Worm (Caenorhabditis elegans) whole organism, late embryonic: ENCODE results near the gene ugt-58.

Experiments
- C08G9.2 ChIP-seq: sonication (generic microtip); optimal IDR thresholded peaks from 2 replicates; lab custom pipeline; 2016; ENCODE audit warnings: mild to moderate bottlenecking, missing genetic modification characterization, moderate library complexity, missing compliant biosample characterization
- F13H6.1 ChIP-seq: sonication (generic microtip); optimal IDR thresholded peaks from 2 replicates; lab custom pipeline; 2016; ENCODE audit warnings: missing genetic modification characterization, missing compliant biosample characterization
- K02D7.2 ChIP-seq: sonication (generic microtip); optimal IDR thresholded peaks from 2 replicates; lab custom pipeline; 2017; ENCODE audit warnings: mild to moderate bottlenecking, missing genetic modification characterization, missing compliant biosample characterization
- ceh-2 ChIP-seq: sonication (generic microtip); optimal IDR thresholded peaks from 2 replicates; lab custom pipeline; 2016; ENCODE audit warnings: missing genotype, missing genetic modification characterization, missing compliant biosample characterization
- ceh-34 ChIP-seq: sonication (generic microtip); optimal IDR thresholded peaks from 2 replicates; lab custom pipeline; 2016; ENCODE audit warnings: mild to moderate bottlenecking, missing genetic modification characterization, missing compliant biosample characterization
- ceh-9 ChIP-seq: sonication (generic microtip); optimal IDR thresholded peaks from 2 replicates; lab custom pipeline; 2016; ENCODE audit warnings: mild to moderate bottlenecking, missing genetic modification characterization, inconsistent platforms, missing compliant biosample characterization
- elt-4 ChIP-seq: sonication (generic microtip); optimal IDR thresholded peaks from 2 replicates; lab custom pipeline; 2016; ENCODE audit warnings: missing genetic modification characterization, missing compliant biosample characterization
- ets-4 ChIP-seq: sonication (generic microtip); optimal IDR thresholded peaks from 2 replicates; lab custom pipeline; 2016; ENCODE audit warnings: missing genetic modification characterization, missing compliant biosample characterization
- fkh-10 ChIP-seq: fragments of 150-350 bp; optimal IDR thresholded peaks from 2 replicates; lab custom pipeline; 2014; ENCODE audit warnings: missing biosample characterization, missing genetic modification reagents, missing genetic modification characterization
- fkh-6 ChIP-seq: sonication (generic microtip); optimal IDR thresholded peaks from 2 replicates; lab custom pipeline; 2016; ENCODE audit warnings: missing genetic modification characterization, missing compliant biosample characterization
- gmeb-2 ChIP-seq: sonication (generic microtip); optimal IDR thresholded peaks from 2 replicates; lab custom pipeline; 2016; ENCODE audit warnings: missing genetic modification characterization, inconsistent platforms, missing compliant biosample characterization
- hlh-13 ChIP-seq: fragments of 200-800 bp; sonication (Bioruptor generic); optimal IDR thresholded peaks from 2 replicates; lab custom pipeline; 2018; ENCODE audit warnings: mild to moderate bottlenecking, missing genetic modification characterization, missing compliant biosample characterization
- hlh-30 ChIP-seq: sonication (generic microtip); optimal IDR thresholded peaks from 2 replicates; lab custom pipeline; 2017; ENCODE audit warnings: antibody characterized with exemption, missing genetic modification characterization, missing compliant biosample characterization; ENCODE audit not compliant: insufficient read depth
- hlh-6 ChIP-seq: sonication (generic microtip); optimal IDR thresholded peaks from 2 replicates; lab custom pipeline; 2016; ENCODE audit warnings: missing genotype, missing genetic modification characterization, missing compliant biosample characterization
- hlh-8 ChIP-seq: sonication (generic microtip); optimal IDR thresholded peaks from 2 replicates; lab custom pipeline; 2016; ENCODE audit warnings: missing genotype, missing genetic modification characterization, missing compliant biosample characterization
- lim-6 ChIP-seq: sonication (generic microtip); optimal IDR thresholded peaks from 2 replicates; lab custom pipeline; 2016; ENCODE audit warnings: missing genetic modification characterization, missing compliant biosample characterization
- lin-11 ChIP-seq: fragments of 200-800 bp; sonication (Bioruptor generic); optimal IDR thresholded peaks from 2 replicates; lab custom pipeline; 2018; ENCODE audit warnings: mild to moderate bottlenecking, missing genetic modification characterization, missing compliant biosample characterization
- madf-2 ChIP-seq: sonication (generic microtip); optimal IDR thresholded peaks from 2 replicates; lab custom pipeline; 2017; ENCODE audit warnings: missing genetic modification characterization, missing compliant biosample characterization
- mec-3 ChIP-seq: sonication (generic microtip); optimal IDR thresholded peaks from 2 replicates; lab custom pipeline; 2016; ENCODE audit warnings: borderline replicate concordance, missing genetic modification characterization, missing compliant biosample characterization
- nfya-1 ChIP-seq: sonication (generic microtip); optimal IDR thresholded peaks from 2 replicates; lab custom pipeline; 2017; ENCODE audit warnings: missing genetic modification characterization, mild to moderate bottlenecking, missing compliant biosample characterization, antibody characterized with exemption, moderate library complexity
- nhr-11 ChIP-seq: fragments of 150-350 bp; optimal IDR thresholded peaks from 2 replicates; lab custom pipeline; 2014; ENCODE audit warnings: missing biosample characterization, missing genetic modification characterization
- npax-4 ChIP-seq: sonication (generic microtip); optimal IDR thresholded peaks from 2 replicates; lab custom pipeline; 2016; ENCODE audit warnings: missing genetic modification characterization, missing compliant biosample characterization
- odd-2 ChIP-seq: sonication (generic microtip); optimal IDR thresholded peaks from 2 replicates; lab custom pipeline; 2017; ENCODE audit warnings: antibody characterized with exemption, mild to moderate bottlenecking, missing genetic modification characterization, missing compliant biosample characterization
- pat-9 ChIP-seq: fragments of 200-800 bp; sonication (Bioruptor generic); optimal IDR thresholded peaks from 2 replicates; lab custom pipeline; 2018; ENCODE audit warnings: mild to moderate bottlenecking, missing genetic modification characterization, moderate library complexity, missing compliant biosample characterization
- pqm-1 ChIP-seq: sonication (generic microtip); optimal IDR thresholded peaks from 2 replicates; lab custom pipeline; 2016; ENCODE audit warnings: missing genetic modification characterization, missing compliant biosample characterization
- pros-1 ChIP-seq: fragments of 150-350 bp; optimal IDR thresholded peaks from 2 replicates; lab custom pipeline; 2014; ENCODE audit warnings: missing biosample characterization, missing genetic modification reagents, missing genetic modification characterization
- sdc-2 ChIP-seq: sonication (generic microtip); optimal IDR thresholded peaks from 2 replicates; lab custom pipeline; 2016; ENCODE audit warnings: missing genotype, missing genetic modification characterization, missing compliant biosample characterization
- sox-2 ChIP-seq: fragments of 200-800 bp; sonication (Bioruptor generic); IDR thresholded peaks from 2 replicates; pipeline ENCODE4 v1.3.6; 2022; ENCODE audit warnings: missing genetic modification reagents, missing genetic modification characterization, missing compliant biosample characterization
- sox-4 ChIP-seq: sonication (generic microtip); optimal IDR thresholded peaks from 2 replicates; lab custom pipeline; 2017; ENCODE audit warnings: mild to moderate bottlenecking, missing genetic modification characterization, inconsistent platforms, missing compliant biosample characterization
- syd-9 ChIP-seq: sonication (generic microtip); optimal IDR thresholded peaks from 2 replicates; lab custom pipeline; 2016; ENCODE audit warnings: mild to moderate bottlenecking, missing genetic modification characterization, moderate library complexity, missing compliant biosample characterization
- tbx-7 ChIP-seq: sonication (generic microtip); optimal IDR thresholded peaks from 2 replicates; lab custom pipeline; 2016; ENCODE audit warnings: missing genotype, missing genetic modification characterization, missing compliant biosample characterization
- unc-3 ChIP-seq, 2 experiments: fragments of 200-800 bp in 1 of 2; sonication (Bioruptor generic) in 1 of 2; sonication (generic microtip) in 1 of 2; conservative IDR thresholded peaks in 1 of 2; optimal IDR thresholded peaks in 1 of 2; 2 replicates each; pipeline versions ENCODE4 v1.3.6 to Lab custom; 2016 to 2022; ENCODE audit warnings: missing compliant biosample characterization in 2 of 2, missing genetic modification characterization in 2 of 2, missing genetic modification reagents in 1 of 2
- unc-42 ChIP-seq: sonication (generic microtip); optimal IDR thresholded peaks from 2 replicates; lab custom pipeline; 2016; ENCODE audit warnings: missing genotype, missing genetic modification characterization, missing compliant biosample characterization
- unc-86 ChIP-seq: sonication (generic microtip); optimal IDR thresholded peaks from 2 replicates; lab custom pipeline; 2016; ENCODE audit warnings: missing genetic modification characterization, missing compliant biosample characterization
- zip-5 ChIP-seq: sonication (generic microtip); optimal IDR thresholded peaks from 2 replicates; lab custom pipeline; 2016; ENCODE audit warnings: missing genetic modification characterization, missing compliant biosample characterization

The ugt-58 gene

DNA sequence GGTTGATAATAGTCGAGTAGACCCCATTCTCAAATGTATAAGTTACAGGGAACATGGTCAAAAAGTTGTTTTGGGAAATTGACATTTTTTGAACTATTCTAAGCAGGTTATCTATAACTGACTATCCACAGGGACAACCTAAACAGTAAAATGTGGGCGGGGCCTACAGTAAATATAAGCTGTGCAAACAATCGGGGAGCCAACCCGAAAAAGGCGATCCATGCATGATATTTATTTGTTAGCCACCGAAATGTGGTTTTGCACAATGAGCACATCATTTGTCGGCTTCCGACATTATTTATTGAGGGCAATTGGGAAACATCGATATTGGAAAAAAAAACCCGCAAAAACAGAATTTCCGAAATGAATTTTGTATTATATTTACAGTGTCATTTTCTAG lies 28.1 kb upstream of the ugt-58 start, which contains the start of gene hlh-6:
TSS of gene hlh-6 (minus strand) at position 101 of the 400 bp plus-strand sequence.
- no peak for TF ChIP-seq gmeb-2 (tag; lab: Kevin White, UChicago)
- TF ChIP-seq hlh-8 (tag; lab: Kevin White, UChicago): no peak
- no peak for TF ChIP-seq madf-2
- no peak for TF ChIP-seq npax-4 (tag; lab: Kevin White, UChicago)
- TF ChIP-seq ceh-9 (tag; lab: Kevin White, UChicago): no peak
- no peak for TF ChIP-seq mec-3 (tag; lab: Kevin White, UChicago)
- TF ChIP-seq ceh-2 (tag; lab: Kevin White, UChicago): no peak
- TF ChIP-seq hlh-6 (tag; lab: Kevin White, UChicago): no peak
- no peak for TF ChIP-seq unc-42 (tag; lab: Kevin White, UChicago)
- no peak for TF ChIP-seq tbx-7
- no peak for TF ChIP-seq sox-4

- TF ChIP-seq nhr-11 (tag; lab: Kevin White, UChicago) (no peak), odd-2 (no peak), nfya-1 (tag; lab: Kevin White, UChicago) (no peak), F13H6.1 (tag; lab: Kevin White, UChicago) (no peak), ceh-2 (tag; lab: Kevin White, UChicago) (no peak), sox-4 (no peak), hlh-30 (tag; lab: Kevin White, UChicago) (no peak), ets-4 (tag; lab: Kevin White, UChicago) (no peak), unc-42 (tag; lab: Kevin White, UChicago) (no peak), pqm-1 (tag; lab: Kevin White, UChicago) (no peak), pros-1 (tag; lab: Kevin White, UChicago) (no peak), K02D7.2 (tag; lab: Kevin White, UChicago) (no peak), unc-86 (tag; lab: Kevin White, UChicago) (no peak), syd-9 (tag; lab: Kevin White, UChicago) (no peak), fkh-6 (tag; lab: Kevin White, UChicago) (no peak), ceh-9 (tag; lab: Kevin White, UChicago) (no peak), sdc-2 (no peak), sox-2 (GFP tag; lab: Robert Waterston, UW) (no peak)
Observed at ce11 chrII:9611347-9611923, 24.9 kb upstream of the ugt-58 start, which contains the start of the genes T15H9.5 and T15H9.4. T15H9.5 (minus strand) TSS chrII:9611447. T15H9.4 (plus strand) TSS chrII:9611873.

DNA sequence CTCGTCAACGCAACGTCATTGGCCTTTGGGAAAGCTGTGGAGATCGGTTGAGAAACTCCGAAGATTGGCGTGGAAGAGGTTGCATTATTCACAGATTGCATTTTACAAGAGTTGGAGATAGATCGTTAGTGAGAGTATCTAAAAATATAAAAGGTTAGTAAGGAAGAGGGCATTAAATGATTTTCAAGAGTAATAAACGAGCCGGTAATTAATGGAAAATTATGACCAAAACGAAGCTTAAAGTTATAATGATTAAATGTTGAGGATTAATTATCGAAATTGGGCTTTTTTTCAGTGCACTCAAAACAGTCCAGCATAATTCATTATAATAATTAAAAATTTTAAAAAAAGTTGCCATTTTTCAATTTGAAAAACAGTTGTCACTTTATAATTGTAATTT lies 22.7 kb upstream of the ugt-58 start, which contains the start of gene pap-2:
TSS of gene pap-2 (minus strand) at position 101 of the 400 bp plus-strand sequence.
- TF ChIP-seq syd-9 (tag; lab: Kevin White, UChicago) (no peak), lin-11 (no peak), pat-9 (tag; lab: Kevin White, UChicago) (no peak)

DNA sequence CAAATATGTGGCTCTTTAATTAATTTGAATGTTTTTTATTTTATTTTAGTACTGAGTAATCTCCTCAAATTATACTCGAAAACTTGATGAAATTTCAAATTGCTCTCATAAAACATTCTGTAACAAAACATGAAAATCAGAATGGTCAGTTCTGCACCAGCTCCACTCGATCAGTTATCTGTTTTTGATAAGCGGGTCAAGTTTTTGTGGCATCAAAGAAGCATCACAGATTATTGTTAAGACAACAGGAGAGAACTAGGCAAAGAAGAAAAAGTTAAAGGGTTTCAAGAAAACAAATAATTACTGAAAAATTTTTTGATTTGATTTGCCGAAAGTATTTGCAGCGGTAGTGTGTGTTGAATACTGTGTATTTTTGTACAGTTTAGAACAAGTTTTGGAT lies 20.6 kb upstream of the ugt-58 start:
- TF ChIP-seq nfya-1 (tag; lab: Kevin White, UChicago) (no peak), zip-5 (tag; lab: Kevin White, UChicago) (no peak), fkh-10 (GFP tag; lab: Kevin White, UChicago) (no peak), hlh-13 (GFP tag; lab: Kevin White, UChicago) (no peak), C08G9.2 (tag; lab: Kevin White, UChicago) (no peak), elt-4 (tag; lab: Kevin White, UChicago) (no peak), sox-2 (GFP tag; lab: Robert Waterston, UW) (no peak), odd-2 (no peak), npax-4 (tag; lab: Kevin White, UChicago) (no peak), ceh-34 (no peak), unc-3 (GFP tag; conservative IDR thresholded peaks at IDR 0.05; lab: Robert Waterston, UW) (no peak), unc-3 (tag; optimal IDR thresholded peaks at IDR 0.05; lab: Kevin White, UChicago) (no peak), lim-6 (tag; lab: Kevin White, UChicago) (no peak)
